Fruit fly (Drosophila melanogaster): Measurements from ENCODE around the gene CG14543.

Gene CG14543

dm6 chr3R:26104302-26105140, 48.1 kb downstream of the CG14543 start (continued):
- TF ChIP-seq CG2202 (tag; optimal IDR thresholded peaks at IDR 0.05) (peak; percentile 26), run (tag; optimal IDR thresholded peaks at IDR 0.05) (no peak), CG30020 (tag; optimal IDR thresholded peaks at IDR 0.05) (no peak), CG7745 (tag; optimal IDR thresholded peaks at IDR 0.05) (no peak), CG33213 (GFP tag; optimal IDR thresholded peaks at IDR 0.05) (no peak), Mes4 (GFP tag; optimal IDR thresholded peaks at IDR 0.05) (no peak), CG6854 (GFP tag; optimal IDR thresholded peaks at IDR 0.05) (no peak), CG7839 (tag; optimal IDR thresholded peaks at IDR 0.05) (peak; percentile 42), ash1 (GFP tag; optimal IDR thresholded peaks at IDR 0.05) (no peak), CG13287 (GFP tag; IDR thresholded peaks at IDR 0.05; ENCODE audit: partially characterized antibody) (no peak), MBD-R2 (GFP tag; IDR thresholded peaks at IDR 0.05) (peak; percentile 8; the same call in 1 of the 2 replicates), CG15479 (GFP tag; optimal IDR thresholded peaks at IDR 0.05) (no peak), CG12104 (GFP tag; optimal IDR thresholded peaks at IDR 0.05) (no peak), hbn (GFP tag; IDR thresholded peaks at IDR 0.05; ENCODE audit: partially characterized antibody) (no peak), ac (GFP tag; optimal IDR thresholded peaks at IDR 0.05) (no peak), mld (GFP tag; IDR thresholded peaks at IDR 0.05; ENCODE audit: partially characterized antibody) (no peak), CG11723 (GFP tag; optimal IDR thresholded peaks at IDR 0.05) (no peak), sob (GFP tag; IDR thresholded peaks at IDR 0.05) (no peak), CG1602 (GFP tag; optimal IDR thresholded peaks at IDR 0.05) (no peak), CG2875 (GFP tag; optimal IDR thresholded peaks at IDR 0.05) (no peak), eyg (GFP tag; optimal IDR thresholded peaks at IDR 0.05) (no peak), CG32772 (GFP tag; IDR thresholded peaks at IDR 0.05) (no peak), phol (tag; optimal IDR thresholded peaks at IDR 0.05) (peak; percentile 0), ttk (GFP tag; IDR thresholded peaks at IDR 0.05) (no peak)

dm6 chr3R:26105141-26105403, 48.6 kb downstream of the CG14543 start:
- TF ChIP-seq CG7839 (tag; optimal IDR thresholded peaks at IDR 0.05), result peak; percentile 21
- TF ChIP-seq CG34422 (GFP tag; IDR thresholded peaks at IDR 0.05), result no peak
- no peak for TF ChIP-seq CG9727 (GFP tag; optimal IDR thresholded peaks at IDR 0.05)
- TF ChIP-seq Tbp (GFP tag; optimal IDR thresholded peaks at IDR 0.05), result no peak
- peak; percentile 29 for TF ChIP-seq Meics (GFP tag; optimal IDR thresholded peaks at IDR 0.05)
- peak; percentile 33 for TF ChIP-seq CG2678 (tag; optimal IDR thresholded peaks at IDR 0.05)
- peak; percentile 68 for TF ChIP-seq sens (GFP tag)
- TF ChIP-seq CG10654 (GFP tag; optimal IDR thresholded peaks at IDR 0.05), result no peak
- peak; percentile 2 for TF ChIP-seq gem (tag; optimal IDR thresholded peaks at IDR 0.05)
- peak; percentile 25 for TF ChIP-seq PHDP (tag; optimal IDR thresholded peaks at IDR 0.05)
- TF ChIP-seq CG34376 (GFP tag; optimal IDR thresholded peaks at IDR 0.05), result peak; percentile 26
- TF ChIP-seq CG18599 (GFP tag; optimal IDR thresholded peaks at IDR 0.05), result peak; percentile 8
- no peak for TF ChIP-seq mld (GFP tag; IDR thresholded peaks at IDR 0.05; ENCODE audit: partially characterized antibody)
- TF ChIP-seq Pdp1 (GFP tag; optimal IDR thresholded peaks at IDR 0.05), result peak in 1 of 2 experiments; percentile 32
- peak; percentile 91 for TF ChIP-seq exex (tag; optimal IDR thresholded peaks at IDR 0.05)
- no peak for TF ChIP-seq C15 (GFP tag; IDR thresholded peaks at IDR 0.05)
- no peak for TF ChIP-seq CG32532 (GFP tag; IDR thresholded peaks at IDR 0.05)
